Worm (Caenorhabditis elegans): ENCODE data around the gene pgp-1.

The pgp-1 gene

ce11 chrIV:12567176-12567892 lies 31.6 kb downstream of the pgp-1 start, which contains the start of the genes hsb-1 and let-99 (continued):
- TF ChIP-seq mes-4 (tag; optimal IDR thresholded peaks at IDR 0.05), result no peak
- TF ChIP-seq Y79H2A.3 (GFP tag; conservative IDR thresholded peaks at IDR 0.05), result no peak
- peak; percentile 33; the same call in 1 of the 2 replicates for TF ChIP-seq pbrm-1 (GFP tag; IDR thresholded peaks at IDR 0.05)
- no peak for TF ChIP-seq egrh-3 (GFP tag; IDR thresholded peaks at IDR 0.05)
- no peak for TF ChIP-seq ccch-3 (GFP tag; optimal IDR thresholded peaks at IDR 0.05)
- TF ChIP-seq rec-8 (tag; optimal IDR thresholded peaks at IDR 0.05), result no peak
- TF ChIP-seq sptf-2 (GFP tag; optimal IDR thresholded peaks at IDR 0.05), result no peak
- TF ChIP-seq let-607 (tag; optimal IDR thresholded peaks at IDR 0.05), result no peak
- TF ChIP-seq ztf-3 (GFP tag; optimal IDR thresholded peaks at IDR 0.05), result no peak
- TF ChIP-seq atf-7 (tag; optimal IDR thresholded peaks at IDR 0.05), result no peak
- TF ChIP-seq hrde-1 (tag; optimal IDR thresholded peaks at IDR 0.05; ENCODE audit: borderline replicate concordance), result no peak
- TF ChIP-seq fkh-3 (tag; optimal IDR thresholded peaks at IDR 0.05), result no peak
- TF ChIP-seq lin-54 (GFP tag; optimal IDR thresholded peaks at IDR 0.05), result peak; percentile 52
- no peak for TF ChIP-seq madf-10 (tag; optimal IDR thresholded peaks at IDR 0.05)
- peak; percentile 59; the same call in 1 of the 2 replicates for TF ChIP-seq attf-6 (GFP tag; IDR thresholded peaks at IDR 0.05)
- TF ChIP-seq F55B11.4 (tag; optimal IDR thresholded peaks at IDR 0.05; ENCODE audit: borderline replicate concordance, insufficient read depth), result no peak
- TF ChIP-seq tlf-1 (GFP tag; optimal IDR thresholded peaks at IDR 0.05), result peak; percentile 22
- no peak for TF ChIP-seq pha-4 (tag; optimal IDR thresholded peaks at IDR 0.05)
- TF ChIP-seq bed-1 (GFP tag; IDR thresholded peaks at IDR 0.05), result no peak
- TF ChIP-seq lin-35 (GFP tag; optimal IDR thresholded peaks at IDR 0.05), result peak in 1 of 3 experiments; percentile 27
- no peak for TF ChIP-seq hlh-26 (GFP tag; conservative IDR thresholded peaks at IDR 0.05)
- TF ChIP-seq ceh-79 (tag; optimal IDR thresholded peaks at IDR 0.05), result no peak
- TF ChIP-seq lin-40 (tag; optimal IDR thresholded peaks at IDR 0.05), result no peak
- TF ChIP-seq B0019.2 (GFP tag; conservative IDR thresholded peaks at IDR 0.05), result no peak
- no peak for TF ChIP-seq nfya-2 (GFP tag; IDR thresholded peaks at IDR 0.05)
- TF ChIP-seq aptf-2 (GFP tag; conservative IDR thresholded peaks at IDR 0.05), result no peak
- TF ChIP-seq dpff-1 (tag; optimal IDR thresholded peaks at IDR 0.05), result no peak
- no peak for TF ChIP-seq lin-26 (GFP tag; IDR thresholded peaks at IDR 0.05)
- no peak for TF ChIP-seq nfyb-1 (GFP tag; IDR thresholded peaks at IDR 0.05)
- peak; percentile 61 for TF ChIP-seq snpc-1.3 (tag; optimal IDR thresholded peaks at IDR 0.05; ENCODE audit: insufficient read depth)
- no peak for TF ChIP-seq mxl-1 (tag; optimal IDR thresholded peaks at IDR 0.05)
- no peak for TF ChIP-seq zim-3 (tag; optimal IDR thresholded peaks at IDR 0.05)
- peak; percentile 52 for TF ChIP-seq F49E8.2 (tag; optimal IDR thresholded peaks at IDR 0.05; ENCODE audit: insufficient read depth)
- TF ChIP-seq gei-17 (GFP tag; optimal IDR thresholded peaks at IDR 0.05), result no peak
- no peak for TF ChIP-seq egl-44 (GFP tag; IDR thresholded peaks at IDR 0.05)
- no peak for TF ChIP-seq Y56A3A.18 (GFP tag; IDR thresholded peaks at IDR 0.05)
- no peak for TF ChIP-seq ztf-26 (tag; optimal IDR thresholded peaks at IDR 0.05)
- no peak for TF ChIP-seq C17E4.6 (GFP tag; IDR thresholded peaks at IDR 0.05)
- peak; percentile 52 for TF ChIP-seq snpc-4 (GFP tag; optimal IDR thresholded peaks at IDR 0.05)
- TF ChIP-seq snpc-4 (tag; optimal IDR thresholded peaks at IDR 0.05), result peak in 3 of 4 experiments; percentile 48 to 64 (median 61)
- TF ChIP-seq F22D6.2 (tag; optimal IDR thresholded peaks at IDR 0.05), result no peak
- no peak for TF ChIP-seq bed-2 (GFP tag; IDR thresholded peaks at IDR 0.05)
- TF ChIP-seq Y53G8AR.9 (GFP tag; conservative IDR thresholded peaks at IDR 0.05), result no peak
- TF ChIP-seq ztf-25 (GFP tag; IDR thresholded peaks at IDR 0.05), result no peak
- no peak for TF ChIP-seq rcor-1 (GFP tag; IDR thresholded peaks at IDR 0.05)
- TF ChIP-seq dox-1 (GFP tag; IDR thresholded peaks at IDR 0.05), result peak; percentile 58
- TF ChIP-seq ceh-40 (GFP tag; IDR thresholded peaks at IDR 0.05), result no peak
